Fruit fly (Drosophila melanogaster) whole organism, pupa: ENCODE data around the gene Spn28F.

Experiments used
- CG12605 ChIP-seq: fragments of 200-800 bp; sonication (Bioruptor generic); IDR thresholded peaks from 2 replicates; pipeline ENCODE4 v1.3.6; 2022; ENCODE audit warnings: missing biosample characterization, missing genetic modification characterization
- EcR ChIP-seq: fragments of 200-800 bp; sonication (Bioruptor generic); optimal IDR thresholded peaks from 3 replicates; lab custom pipeline; 2019; ENCODE audit warnings: missing biosample characterization, missing genetic modification characterization, mild to moderate bottlenecking, moderate library complexity, missing genetic modification reagents
- Ets98B ChIP-seq: fragments of 200-800 bp; sonication (Bioruptor generic); IDR thresholded peaks from 2 replicates; pipeline ENCODE4 v1.3.6; 2022; ENCODE audit warnings: missing biosample characterization, missing genetic modification characterization
- Pif1A ChIP-seq: fragments of 200-800 bp; sonication (Bioruptor generic); optimal IDR thresholded peaks from 3 replicates; lab custom pipeline; 2016; ENCODE audit warnings: missing biosample characterization, missing genetic modification characterization
- Snoo ChIP-seq: fragments of 200-800 bp; sonication (Bioruptor generic); optimal IDR thresholded peaks from 3 replicates; lab custom pipeline; 2017; ENCODE audit warnings: missing biosample characterization, mild to moderate bottlenecking, missing genetic modification characterization, inconsistent platforms
- gl ChIP-seq: fragments of 200-800 bp; sonication (Bioruptor generic); optimal IDR thresholded peaks from 2 replicates; lab custom pipeline; 2018; ENCODE audit warnings: missing biosample characterization, mild to moderate bottlenecking, missing genetic modification characterization

DNA sequence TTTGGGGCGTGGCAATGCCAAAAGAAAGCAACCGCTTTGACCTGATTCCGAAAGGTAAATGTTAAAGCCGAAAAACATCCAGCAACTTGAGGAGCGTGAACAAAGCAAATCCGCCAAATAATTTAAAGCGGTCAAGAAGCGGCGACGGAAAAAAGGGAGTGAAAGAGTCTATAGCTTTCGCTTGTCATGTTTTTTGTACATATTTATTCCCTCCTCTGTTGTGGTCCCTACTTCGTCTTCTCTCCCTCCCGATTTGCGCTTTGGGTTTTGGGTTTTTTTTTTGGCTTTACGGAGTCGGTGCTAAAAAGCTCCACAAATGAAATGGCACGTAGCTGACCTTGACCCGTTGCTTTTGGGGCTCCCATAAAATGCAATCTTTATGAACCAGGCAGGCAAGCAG lies 32.5 kb upstream of the Spn28F start:
- TF ChIP-seq Ets98B (GFP tag; lab: Robert Waterston, UW): no peak
- TF ChIP-seq Pif1A (GFP tag; lab: Kevin White, UChicago): no peak
- no peak for TF ChIP-seq gl
- no peak for TF ChIP-seq EcR (GFP tag; lab: Kevin White, UChicago)
- TF ChIP-seq CG12605: no peak
- TF ChIP-seq Snoo (tag; lab: Kevin White, UChicago): no peak
